Fruit fly (Drosophila melanogaster) whole organism, wandering third instar larva: Measurements from ENCODE around the gene CG10949.

ENCODE experiments used
- Dfd ChIP-seq: fragments of >200 bp; optimal IDR thresholded peaks from 2 replicates; lab custom pipeline; 2017; ENCODE audit warnings: missing biosample characterization, missing genetic modification characterization
- Hnf4 ChIP-seq: fragments of 200-800 bp; sonication (Bioruptor generic); optimal IDR thresholded peaks from 2 replicates; lab custom pipeline; 2016; ENCODE audit warnings: missing biosample characterization, mild to moderate bottlenecking, missing genetic modification characterization
- Hr78 ChIP-seq: fragments of >200 bp; optimal IDR thresholded peaks from 2 replicates; lab custom pipeline; 2017; ENCODE audit warnings: missing biosample characterization, missing genetic modification characterization
- Rel ChIP-seq, 2 experiments: fragments of 200-800 bp; sonication (Bioruptor generic) in 1 of 2; optimal IDR thresholded peaks; 2 replicates in 1 of 2; 3 replicates in 1 of 2; lab custom pipeline; 2016 to 2019; ENCODE audit warnings: mild to moderate bottlenecking in 2 of 2, missing biosample characterization in 2 of 2, missing genetic modification characterization in 2 of 2, moderate library complexity in 1 of 2
- Vsx2 ChIP-seq: fragments of 200-300, 225-300 bp; sonication (Bioruptor generic); optimal IDR thresholded peaks from 2 replicates; lab custom pipeline; 2018; ENCODE audit warnings: missing biosample characterization, missing genetic modification characterization; ENCODE audit not compliant: partially characterized antibody
- pan ChIP-seq: fragments of >200 bp; optimal IDR thresholded peaks from 2 replicates; lab custom pipeline; 2017
- psq ChIP-seq: fragments of 200-800 bp; sonication (Bioruptor generic); optimal IDR thresholded peaks from 3 replicates; lab custom pipeline; 2017; ENCODE audit warnings: missing biosample characterization, mild to moderate bottlenecking, missing genetic modification characterization, moderate library complexity
- sage ChIP-seq: fragments of 200-800 bp; sonication (Bioruptor generic); optimal IDR thresholded peaks from 2 replicates; lab custom pipeline; 2016; ENCODE audit warnings: missing biosample characterization, mild to moderate bottlenecking, missing genetic modification characterization

DNA sequence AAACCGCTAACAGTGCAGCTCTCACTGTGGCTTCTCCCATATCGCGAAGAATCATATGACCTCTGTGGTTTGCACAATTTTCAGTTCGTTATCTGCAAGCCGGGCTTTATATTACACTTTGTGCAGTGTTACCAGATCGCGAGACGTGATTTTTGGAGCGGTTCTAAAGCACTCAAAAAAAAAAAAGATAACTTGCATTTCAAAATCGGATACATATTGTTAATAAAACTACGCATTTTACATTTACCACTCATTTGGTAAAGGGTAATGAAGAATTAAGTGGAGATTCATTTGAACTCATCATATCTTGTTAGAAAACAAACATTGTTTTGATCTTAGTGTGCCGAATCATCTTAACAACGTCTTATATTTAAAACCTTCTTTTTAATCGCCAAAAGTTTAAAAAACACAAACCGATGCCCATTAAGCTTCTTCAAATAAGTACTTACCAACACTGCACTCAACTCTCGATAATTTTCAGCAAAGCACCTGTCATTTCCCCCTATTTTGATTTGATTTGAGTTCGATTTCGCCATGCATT lies 46.7 kb upstream of the CG10949 start, which contains the start of gene CG2493:
- TF ChIP-seq psq (GFP tag; lab: Kevin White, UChicago) (peak; percentile 33), Hr78 (GFP tag; lab: Kevin White, UChicago) (no peak), Vsx2 (GFP tag; lab: Kevin White, UChicago) (no peak), Rel (GFP tag; optimal IDR thresholded peaks at IDR 0.05; lab: Kevin White, UChicago) (no peak), Rel (tag; optimal IDR thresholded peaks at IDR 0.05; lab: Kevin White, UChicago) (peak; percentile 49), Dfd (GFP tag; lab: Kevin White, UChicago) (no peak), sage (GFP tag; lab: Kevin White, UChicago) (no peak), Hnf4 (GFP tag; lab: Kevin White, UChicago) (peak; percentile 61), pan (no peak)
